Worm (Caenorhabditis elegans) whole organism, midembryonic: ENCODE measurements around the gene C05G5.5.

ENCODE experiments used
- T22C8.4 ChIP-seq: fragments of 200-800 bp; sonication (Bioruptor generic); IDR thresholded peaks from 2 replicates; pipeline ENCODE4 v1.3.6; 2022; ENCODE audit warnings: missing genetic modification characterization, missing compliant biosample characterization
- cog-1 ChIP-seq: sonication (generic microtip); optimal IDR thresholded peaks from 2 replicates; lab custom pipeline; 2016; ENCODE audit warnings: missing genetic modification characterization, missing compliant biosample characterization
- flt-1 ChIP-seq: fragments of 200-800 bp; sonication (Bioruptor generic); IDR thresholded peaks from 2 replicates; pipeline ENCODE4 v1.3.6; 2022; ENCODE audit warnings: missing genetic modification characterization, missing compliant biosample characterization
- klf-2 ChIP-seq: fragments of 200-800 bp; sonication (Bioruptor generic); conservative IDR thresholded peaks from 2 replicates; pipeline ENCODE4 v1.3.6; 2022; ENCODE audit warnings: missing genetic modification reagents, missing genetic modification characterization, missing compliant biosample characterization
- med-1 ChIP-seq: sonication (generic microtip); optimal IDR thresholded peaks from 2 replicates; lab custom pipeline; 2017; ENCODE audit warnings: missing genetic modification characterization, mild to moderate bottlenecking, missing compliant biosample characterization, antibody characterized with exemption, missing genetic modification reagents; ENCODE audit not compliant: insufficient read depth
- ref-1 ChIP-seq: fragments of 200-800 bp; sonication (Bioruptor generic); conservative IDR thresholded peaks from 2 replicates; pipeline ENCODE4 v1.3.6; 2022; ENCODE audit warnings: missing genetic modification reagents, missing genetic modification characterization, missing compliant biosample characterization
- ztf-23 ChIP-seq: fragments of 200-800 bp; sonication (Bioruptor generic); IDR thresholded peaks from 2 replicates; pipeline ENCODE4 v1.3.6; 2022; ENCODE audit warnings: missing genetic modification reagents, missing genetic modification characterization, missing compliant biosample characterization
- ztf-29 ChIP-seq: fragments of 200-800 bp; sonication (Bioruptor generic); IDR thresholded peaks from 2 replicates; pipeline ENCODE4 v1.3.6; 2022; ENCODE audit warnings: missing genetic modification reagents, missing genetic modification characterization, missing compliant biosample characterization

DNA sequence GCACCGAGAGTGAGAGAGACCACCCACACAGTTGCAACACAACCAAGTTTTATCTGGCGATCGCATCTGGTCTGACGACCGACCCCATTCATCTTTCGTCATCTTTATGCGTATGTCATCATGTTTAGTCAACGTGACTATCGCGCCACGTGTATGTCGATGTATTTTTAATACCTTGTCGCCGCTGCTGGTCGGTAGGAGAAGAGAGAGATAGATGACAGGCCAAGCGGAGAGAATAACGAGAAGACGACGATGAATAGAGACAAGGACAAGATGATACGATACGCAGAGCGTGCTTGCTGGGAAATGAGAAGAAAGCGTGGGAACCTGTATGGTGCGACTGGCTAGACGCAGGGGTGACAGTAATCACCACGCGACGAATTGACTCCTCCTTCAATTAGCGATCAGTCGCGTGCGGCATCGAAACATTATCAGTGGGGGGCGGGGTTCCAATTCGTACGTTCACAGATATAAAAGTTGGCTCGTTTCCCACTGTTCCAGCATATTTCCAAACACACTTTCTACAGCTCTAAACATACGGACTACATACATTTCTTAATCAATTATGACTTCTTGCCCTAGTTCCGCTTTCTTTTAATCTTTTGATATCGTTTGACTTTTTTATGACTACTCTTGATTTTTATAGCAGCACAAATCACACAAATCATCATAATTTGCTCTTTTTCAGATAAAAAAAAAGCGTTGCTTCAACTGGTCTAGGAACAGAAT, 29.6 kb upstream of the C05G5.5 start, which contains the start of gene tatn-1:
- TF ChIP-seq klf-2 (GFP tag; lab: Robert Waterston, UW) (no peak), ref-1 (no peak), ztf-29 (no peak), cog-1 (tag; lab: Kevin White, UChicago) (peak; percentile 65), flt-1 (no peak), T22C8.4 (GFP tag; lab: Robert Waterston, UW) (no peak), med-1 (no peak), ztf-23 (no peak)
